Worm (Caenorhabditis elegans): Measurements from ENCODE around the gene F16G10.8.

The F16G10.8 gene

ce11 chrII:2380174-2380573, 3.1 kb downstream of the F16G10.8 start, which contains the start of gene F16G10.7:
F16G10.7 (minus strand) TSS chrII:2380274.
- TF ChIP-seq ztf-29 (GFP tag; IDR thresholded peaks at IDR 0.05) (no peak), T22C8.4 (GFP tag; IDR thresholded peaks at IDR 0.05) (no peak), ztf-23 (GFP tag; IDR thresholded peaks at IDR 0.05) (no peak), flt-1 (GFP tag; IDR thresholded peaks at IDR 0.05) (no peak), cog-1 (tag; optimal IDR thresholded peaks at IDR 0.05) (no peak), tab-1 (GFP tag; IDR thresholded peaks at IDR 0.05) (no peak), ref-1 (GFP tag; conservative IDR thresholded peaks at IDR 0.05) (no peak), klf-2 (GFP tag; conservative IDR thresholded peaks at IDR 0.05) (no peak), med-1 (GFP tag; optimal IDR thresholded peaks at IDR 0.05; ENCODE audit: insufficient read depth) (no peak)

ce11 chrII:2379673-2380072, 3.6 kb downstream of the F16G10.8 start:
- TF ChIP-seq ref-1 (GFP tag; conservative IDR thresholded peaks at IDR 0.05) (no peak), med-1 (GFP tag; optimal IDR thresholded peaks at IDR 0.05; ENCODE audit: insufficient read depth) (no peak), ztf-23 (GFP tag; IDR thresholded peaks at IDR 0.05) (no peak), klf-2 (GFP tag; conservative IDR thresholded peaks at IDR 0.05) (no peak)

DNA sequence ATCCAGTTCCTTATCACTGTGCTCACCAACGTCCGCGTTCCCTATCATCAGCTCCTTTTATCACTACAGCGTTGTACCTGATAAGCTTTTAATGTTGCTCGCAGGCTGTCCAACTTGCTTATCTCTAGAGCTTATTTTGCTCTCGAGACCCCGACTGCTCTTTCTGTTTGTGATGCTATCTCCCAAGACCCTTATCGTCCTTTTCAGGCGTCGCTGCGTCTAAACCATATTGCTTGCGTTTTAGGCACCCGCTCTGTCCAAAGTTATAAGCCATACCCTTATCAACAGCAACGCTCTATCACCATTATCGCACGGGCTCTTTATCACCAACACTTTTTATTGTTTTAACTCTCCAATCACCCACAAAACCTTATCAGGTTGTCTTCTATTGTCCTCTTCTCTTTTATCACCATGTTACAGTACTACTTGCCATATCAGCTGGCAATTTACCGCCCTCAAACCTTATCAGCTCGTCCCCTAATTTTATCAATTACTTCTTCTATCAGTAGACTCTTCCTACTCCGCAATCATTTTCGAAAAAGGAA, 4.7 kb downstream of the F16G10.8 start:
- TF ChIP-seq ref-1 (GFP tag; conservative IDR thresholded peaks at IDR 0.05) (no peak), ztf-29 (GFP tag; IDR thresholded peaks at IDR 0.05) (no peak), T22C8.4 (GFP tag; IDR thresholded peaks at IDR 0.05) (no peak), cog-1 (tag; optimal IDR thresholded peaks at IDR 0.05) (no peak), ztf-23 (GFP tag; IDR thresholded peaks at IDR 0.05) (no peak), tab-1 (GFP tag; IDR thresholded peaks at IDR 0.05) (no peak), med-1 (GFP tag; optimal IDR thresholded peaks at IDR 0.05; ENCODE audit: insufficient read depth) (no peak), klf-2 (GFP tag; conservative IDR thresholded peaks at IDR 0.05) (no peak)

DNA sequence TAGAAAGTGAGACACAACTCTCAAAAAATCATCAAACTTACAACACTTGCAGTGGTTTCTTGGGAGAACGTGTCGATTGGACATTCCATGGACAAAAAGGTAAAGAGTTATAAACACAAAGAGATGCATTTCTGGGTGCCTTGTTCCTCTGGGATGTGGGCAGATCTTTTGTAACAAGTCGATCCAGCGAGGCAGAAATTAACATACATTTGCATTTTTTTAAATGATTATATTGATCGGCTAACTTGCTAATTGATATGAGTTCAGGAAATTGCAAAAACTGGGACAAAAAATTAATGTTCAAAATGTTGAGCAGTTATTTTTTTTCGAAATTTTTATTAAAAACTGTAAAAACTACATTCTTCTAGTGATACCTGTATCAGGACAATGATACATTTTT, 5.5 kb downstream of the F16G10.8 start, which contains the start of gene F16G10.6:
F16G10.6 (minus strand) TSS at position 101 of the 400 bp plus-strand sequence.
- TF ChIP-seq T22C8.4 (GFP tag; IDR thresholded peaks at IDR 0.05), result no peak
- no peak for TF ChIP-seq flt-1 (GFP tag; IDR thresholded peaks at IDR 0.05)
- TF ChIP-seq cog-1 (tag; optimal IDR thresholded peaks at IDR 0.05), result no peak
- TF ChIP-seq klf-2 (GFP tag; conservative IDR thresholded peaks at IDR 0.05), result no peak
- TF ChIP-seq ztf-23 (GFP tag; IDR thresholded peaks at IDR 0.05), result no peak
- no peak for TF ChIP-seq tab-1 (GFP tag; IDR thresholded peaks at IDR 0.05)
- TF ChIP-seq ztf-29 (GFP tag; IDR thresholded peaks at IDR 0.05), result no peak
- no peak for TF ChIP-seq ref-1 (GFP tag; conservative IDR thresholded peaks at IDR 0.05)
- no peak for TF ChIP-seq med-1 (GFP tag; optimal IDR thresholded peaks at IDR 0.05; ENCODE audit: insufficient read depth)

- TF ChIP-seq ref-1 (GFP tag; conservative IDR thresholded peaks at IDR 0.05), result no peak
- TF ChIP-seq klf-2 (GFP tag; conservative IDR thresholded peaks at IDR 0.05), result no peak
- TF ChIP-seq tab-1 (GFP tag; IDR thresholded peaks at IDR 0.05), result no peak
Observed at ce11 chrII:2374973-2375372, 8.3 kb downstream of the F16G10.8 start, which contains the start of gene F16G10.2. F16G10.2 (plus strand) TSS chrII:2375273.

DNA sequence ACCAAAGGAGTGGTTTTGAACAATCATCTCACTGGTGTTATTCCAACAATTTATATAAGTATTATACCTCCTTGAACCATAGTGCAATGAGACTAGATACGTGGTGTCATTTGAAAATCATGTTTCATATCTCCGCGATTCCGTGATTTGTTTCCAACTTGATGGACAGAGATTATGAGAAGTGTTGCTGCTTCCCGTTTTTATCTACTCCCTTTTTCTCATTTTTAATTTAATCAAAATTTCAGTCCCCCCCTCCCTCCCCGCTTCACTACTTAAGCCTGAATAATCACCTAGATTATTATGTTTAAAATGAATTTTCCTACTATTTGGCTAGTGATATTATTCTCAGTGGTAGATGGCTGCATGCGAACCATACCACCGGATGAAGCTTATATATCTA, 11.1 kb downstream of the F16G10.8 start, which contains the start of gene F16G10.3:
F16G10.3 (plus strand) TSS at position 301 of the 400 bp plus-strand sequence.
- no peak for TF ChIP-seq ztf-23 (GFP tag; IDR thresholded peaks at IDR 0.05)
- no peak for TF ChIP-seq ztf-29 (GFP tag; IDR thresholded peaks at IDR 0.05)

DNA sequence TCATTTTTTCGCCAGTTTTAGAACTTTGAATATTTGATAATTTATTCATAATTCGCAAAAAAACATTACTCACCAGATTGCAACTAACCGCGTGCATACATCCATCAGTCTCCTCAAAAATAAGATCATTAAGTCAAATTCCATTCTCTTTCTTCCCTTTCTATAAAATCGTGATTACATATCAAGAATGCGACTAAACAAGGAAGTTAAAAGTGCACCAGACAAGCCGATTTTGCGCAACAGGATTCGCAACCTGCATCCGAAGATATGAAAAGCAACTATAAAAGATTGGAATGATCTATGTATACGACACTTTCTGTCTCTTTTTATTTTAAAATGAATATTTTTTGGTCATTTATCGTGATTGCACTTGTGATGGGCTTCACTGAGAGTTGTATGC, 14.3 kb downstream of the F16G10.8 start, which contains the start of gene hpo-25:
hpo-25 (plus strand) TSS at position 301 of the 400 bp plus-strand sequence.
- no peak for TF ChIP-seq flt-1 (GFP tag; IDR thresholded peaks at IDR 0.05)
- TF ChIP-seq med-1 (GFP tag; optimal IDR thresholded peaks at IDR 0.05; ENCODE audit: insufficient read depth), result no peak
- TF ChIP-seq ztf-29 (GFP tag; IDR thresholded peaks at IDR 0.05), result no peak
- no peak for TF ChIP-seq cog-1 (tag; optimal IDR thresholded peaks at IDR 0.05)
- TF ChIP-seq ztf-23 (GFP tag; IDR thresholded peaks at IDR 0.05), result no peak
- TF ChIP-seq tab-1 (GFP tag; IDR thresholded peaks at IDR 0.05), result no peak
- no peak for TF ChIP-seq T22C8.4 (GFP tag; IDR thresholded peaks at IDR 0.05)
- no peak for TF ChIP-seq klf-2 (GFP tag; conservative IDR thresholded peaks at IDR 0.05)
- no peak for TF ChIP-seq ref-1 (GFP tag; conservative IDR thresholded peaks at IDR 0.05)

- no peak for TF ChIP-seq ztf-29 (GFP tag; IDR thresholded peaks at IDR 0.05)
- TF ChIP-seq T22C8.4 (GFP tag; IDR thresholded peaks at IDR 0.05), result no peak
- TF ChIP-seq ref-1 (GFP tag; conservative IDR thresholded peaks at IDR 0.05), result no peak
- no peak for TF ChIP-seq flt-1 (GFP tag; IDR thresholded peaks at IDR 0.05)
- TF ChIP-seq med-1 (GFP tag; optimal IDR thresholded peaks at IDR 0.05; ENCODE audit: insufficient read depth), result no peak
- no peak for TF ChIP-seq ztf-23 (GFP tag; IDR thresholded peaks at IDR 0.05)
- no peak for TF ChIP-seq tab-1 (GFP tag; IDR thresholded peaks at IDR 0.05)
- TF ChIP-seq cog-1 (tag; optimal IDR thresholded peaks at IDR 0.05), result no peak
- TF ChIP-seq klf-2 (GFP tag; conservative IDR thresholded peaks at IDR 0.05), result no peak
Observed at ce11 chrII:2366623-2367365, 16.4 kb downstream of the F16G10.8 start, which contains the start of the genes F43C11.12 and F16G10.5. F43C11.12 (minus strand) TSS chrII:2366723. F16G10.5 (plus strand) TSS chrII:2367315.

DNA sequence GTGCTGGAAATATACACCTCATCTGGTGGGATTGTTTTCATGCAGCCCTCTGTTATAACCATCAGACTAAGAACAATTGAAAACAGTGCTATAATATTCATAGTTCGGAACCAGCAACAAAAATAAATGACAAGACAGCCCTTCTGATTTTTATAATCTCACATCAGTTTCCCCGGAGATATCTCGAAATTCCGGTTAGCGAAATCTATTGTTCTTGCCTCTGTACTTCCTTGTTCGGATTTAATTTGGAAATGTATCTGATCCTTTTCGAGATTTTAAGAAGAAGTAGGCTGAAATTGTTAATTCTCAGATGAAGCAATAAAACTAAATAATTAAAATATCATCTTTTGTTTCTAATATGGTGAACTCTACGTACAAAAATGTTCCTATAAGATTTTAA, 19.6 kb downstream of the F16G10.8 start, which contains the start of gene F43C11.11:
F43C11.11 (minus strand) TSS at position 101 of the 400 bp plus-strand sequence.
- TF ChIP-seq med-1 (GFP tag; optimal IDR thresholded peaks at IDR 0.05; ENCODE audit: insufficient read depth) (no peak), cog-1 (tag; optimal IDR thresholded peaks at IDR 0.05) (no peak), ztf-23 (GFP tag; IDR thresholded peaks at IDR 0.05) (no peak), ref-1 (GFP tag; conservative IDR thresholded peaks at IDR 0.05) (no peak), tab-1 (GFP tag; IDR thresholded peaks at IDR 0.05) (no peak), T22C8.4 (GFP tag; IDR thresholded peaks at IDR 0.05) (no peak)

ce11 chrII:2359965-2360364, 23.3 kb downstream of the F16G10.8 start, which contains the start of gene F43C11.16:
F43C11.16 (minus strand) TSS chrII:2360065.
- TF ChIP-seq ztf-29 (GFP tag; IDR thresholded peaks at IDR 0.05) (no peak), ref-1 (GFP tag; conservative IDR thresholded peaks at IDR 0.05) (no peak), tab-1 (GFP tag; IDR thresholded peaks at IDR 0.05) (no peak), klf-2 (GFP tag; conservative IDR thresholded peaks at IDR 0.05) (no peak), med-1 (GFP tag; optimal IDR thresholded peaks at IDR 0.05; ENCODE audit: insufficient read depth) (no peak), cog-1 (tag; optimal IDR thresholded peaks at IDR 0.05) (no peak), flt-1 (GFP tag; IDR thresholded peaks at IDR 0.05) (no peak)
